Worm (Caenorhabditis elegans): Measurements from ENCODE around the gene gst-18.

The gst-18 gene

DNA sequence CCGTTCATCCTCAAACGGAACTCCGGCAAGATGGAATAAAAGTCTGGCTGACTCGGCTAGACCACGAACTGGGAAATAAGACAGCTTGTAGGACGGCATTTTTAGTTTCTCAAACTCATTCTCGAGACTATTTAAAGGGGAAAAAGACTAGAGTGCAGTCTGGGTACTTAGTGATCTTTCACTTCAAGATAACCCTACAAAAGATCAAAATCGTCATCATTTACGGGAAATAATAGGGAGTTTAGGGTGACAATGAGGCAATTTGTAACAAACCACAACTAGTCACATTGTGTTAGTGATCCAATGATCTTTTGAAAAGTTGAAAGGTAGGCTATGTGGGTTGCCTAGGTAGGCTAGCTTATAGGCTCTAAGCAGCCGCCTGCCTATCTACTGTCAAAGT lies 14.7 kb downstream of the gst-18 start, which contains the start of gene gst-14:
Gene gst-14 (minus strand): TSS at position 101 of the 400 bp plus-strand sequence.
- TF ChIP-seq mab-5 (tag; optimal IDR thresholded peaks at IDR 0.05) (no peak), Y55F3AM.14 (GFP tag; optimal IDR thresholded peaks at IDR 0.05) (no peak), ztf-1 (GFP tag; conservative IDR thresholded peaks at IDR 0.05) (no peak), sem-4 (tag; optimal IDR thresholded peaks at IDR 0.05) (no peak)

DNA sequence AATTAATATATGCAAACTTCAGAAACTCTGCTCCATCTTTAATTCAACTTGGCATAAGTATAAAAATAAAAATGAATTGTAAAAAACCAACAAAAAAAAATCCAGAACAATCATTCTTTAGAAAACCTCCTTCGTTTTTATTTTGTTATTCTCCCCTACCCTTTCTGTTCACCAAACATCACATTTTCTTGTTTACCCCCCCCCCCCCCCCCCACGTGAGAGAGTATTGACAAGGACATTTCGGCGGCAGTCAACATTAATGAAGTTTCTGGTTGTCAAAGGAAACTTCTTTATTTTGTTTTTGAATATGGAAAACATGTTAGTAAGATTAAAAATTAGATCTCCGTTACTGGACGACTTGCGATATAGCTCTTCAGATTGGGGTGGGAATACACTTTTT lies 16.2 kb downstream of the gst-18 start:
- TF ChIP-seq F13H6.1 (tag; optimal IDR thresholded peaks at IDR 0.05) (no peak), lin-39 (tag; optimal IDR thresholded peaks at IDR 0.05) (no peak), mab-5 (tag; optimal IDR thresholded peaks at IDR 0.05) (no peak), unc-39 (tag; optimal IDR thresholded peaks at IDR 0.05) (no peak), unc-62 (GFP tag; optimal IDR thresholded peaks at IDR 0.05) (no peak), sma-9 (GFP tag; optimal IDR thresholded peaks at IDR 0.05) (no peak), sma-9 (tag; optimal IDR thresholded peaks at IDR 0.05) (no peak), crh-2 (tag; optimal IDR thresholded peaks at IDR 0.05) (no peak), gmeb-1 (tag; optimal IDR thresholded peaks at IDR 0.05) (no peak), C34F6.9 (tag; optimal IDR thresholded peaks at IDR 0.05) (no peak), nhr-237 (tag; optimal IDR thresholded peaks at IDR 0.05) (no peak)

DNA sequence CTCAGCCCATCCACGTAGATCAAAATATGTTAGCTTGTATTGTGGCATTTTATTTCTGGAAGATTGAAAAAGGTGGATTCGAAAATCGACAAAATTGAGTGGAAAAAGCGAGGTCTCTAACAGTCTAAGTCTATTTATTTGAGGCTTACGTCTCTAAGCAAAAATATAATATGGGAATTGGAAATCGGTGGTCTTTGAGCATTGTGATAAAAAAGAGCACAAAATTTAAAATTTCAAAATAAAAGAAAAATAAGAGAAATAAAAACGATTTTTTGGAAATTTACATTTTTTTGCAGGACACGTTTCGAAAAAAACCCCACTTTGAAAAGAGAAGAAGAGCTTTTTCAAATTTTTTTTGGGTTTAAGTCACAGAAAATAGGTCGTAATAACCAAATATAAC lies 17.6 kb downstream of the gst-18 start, which contains the start of gene gst-15:
Gene gst-15 (minus strand): TSS at position 101 of the 400 bp plus-strand sequence.
- no peak for TF ChIP-seq nhr-11 (tag; optimal IDR thresholded peaks at IDR 0.05)
- no peak for TF ChIP-seq dmd-4 (tag; optimal IDR thresholded peaks at IDR 0.05)
- no peak for TF ChIP-seq alr-1 (tag; optimal IDR thresholded peaks at IDR 0.05)
- no peak for TF ChIP-seq nhr-237 (tag; optimal IDR thresholded peaks at IDR 0.05)
- no peak for TF ChIP-seq unc-55 (GFP tag; optimal IDR thresholded peaks at IDR 0.05)
- TF ChIP-seq blmp-1 (tag; optimal IDR thresholded peaks at IDR 0.05; ENCODE audit: insufficient read depth), result no peak
- no peak for TF ChIP-seq peb-1 (tag; optimal IDR thresholded peaks at IDR 0.05)
- no peak for TF ChIP-seq lsy-2 (tag; optimal IDR thresholded peaks at IDR 0.05)
- TF ChIP-seq gmeb-1 (tag; optimal IDR thresholded peaks at IDR 0.05), result no peak
- no peak for TF ChIP-seq F13H6.1 (tag; optimal IDR thresholded peaks at IDR 0.05)
- TF ChIP-seq mbf-1 (tag; optimal IDR thresholded peaks at IDR 0.05), result no peak
- TF ChIP-seq unc-39 (tag; optimal IDR thresholded peaks at IDR 0.05), result no peak
- no peak for TF ChIP-seq ztf-1 (GFP tag; conservative IDR thresholded peaks at IDR 0.05)
- no peak for TF ChIP-seq nhr-25 (tag; optimal IDR thresholded peaks at IDR 0.05)
- no peak for TF ChIP-seq sma-3 (GFP tag; optimal IDR thresholded peaks at IDR 0.05)
- no peak for TF ChIP-seq nhr-12 (tag; optimal IDR thresholded peaks at IDR 0.05)
- TF ChIP-seq nhr-10 (tag; optimal IDR thresholded peaks at IDR 0.05), result no peak
- TF ChIP-seq lin-39 (tag; optimal IDR thresholded peaks at IDR 0.05), result no peak
- TF ChIP-seq unc-62 (GFP tag; optimal IDR thresholded peaks at IDR 0.05), result no peak

ce11 chrII:13611186-13611585 lies 19.5 kb downstream of the gst-18 start, which contains the start of gene gst-24:
Gene gst-24, minus strand, starts transcription at chrII:13611366.
- TF ChIP-seq unc-55 (GFP tag; optimal IDR thresholded peaks at IDR 0.05), result peak; percentile 0
- TF ChIP-seq egl-27 (tag; optimal IDR thresholded peaks at IDR 0.05), result no peak
- TF ChIP-seq C34F6.9 (tag; optimal IDR thresholded peaks at IDR 0.05), result peak; percentile 65

DNA sequence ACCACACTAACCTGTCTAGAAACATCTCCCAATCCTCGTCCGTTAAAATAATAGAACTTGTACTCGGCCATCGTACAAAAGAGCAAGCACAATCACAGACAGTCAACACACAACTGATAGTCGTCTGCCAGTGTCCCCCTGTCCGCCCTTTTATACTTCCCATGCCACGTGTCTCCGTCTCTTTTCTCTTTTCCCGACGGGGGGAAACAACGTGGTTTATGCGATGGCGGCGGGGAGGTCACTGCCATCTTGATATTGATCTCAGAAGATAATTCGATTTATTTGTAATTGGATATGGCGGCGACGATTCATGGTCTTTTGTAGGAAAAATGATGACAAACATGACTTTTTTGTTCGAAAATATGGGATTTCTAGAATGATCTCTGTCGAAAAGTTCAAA lies 21.0 kb downstream of the gst-18 start, which contains the start of gene gst-20:
Gene gst-20 (minus strand): TSS at position 170 of the 400 bp plus-strand sequence.
- TF ChIP-seq mab-5 (tag; optimal IDR thresholded peaks at IDR 0.05) (no peak), fos-1 (tag; optimal IDR thresholded peaks at IDR 0.05) (peak; percentile 35), zag-1 (tag; optimal IDR thresholded peaks at IDR 0.05) (no peak), gmeb-1 (tag; optimal IDR thresholded peaks at IDR 0.05) (peak; percentile 21), blmp-1 (tag; optimal IDR thresholded peaks at IDR 0.05; ENCODE audit: insufficient read depth) (peak; percentile 62), ztf-4 (tag; optimal IDR thresholded peaks at IDR 0.05) (no peak), ama-1 (optimal IDR thresholded peaks at IDR 0.05) (no peak), sma-3 (GFP tag; optimal IDR thresholded peaks at IDR 0.05) (peak; percentile 73), nhr-129 (tag; optimal IDR thresholded peaks at IDR 0.05) (peak; percentile 6), nhr-21 (tag; optimal IDR thresholded peaks at IDR 0.05) (peak; percentile 68), skn-1 (tag; optimal IDR thresholded peaks at IDR 0.05) (peak; percentile 36), sma-9 (GFP tag; optimal IDR thresholded peaks at IDR 0.05) (peak; percentile 91), sma-9 (tag; optimal IDR thresholded peaks at IDR 0.05) (no peak), mdl-1 (tag; optimal IDR thresholded peaks at IDR 0.05) (peak; percentile 35 to 76), Y55F3AM.14 (GFP tag; optimal IDR thresholded peaks at IDR 0.05) (no peak), nhr-25 (tag; optimal IDR thresholded peaks at IDR 0.05) (peak; percentile 76), ceh-16 (tag; optimal IDR thresholded peaks at IDR 0.05) (no peak), nhr-11 (tag; optimal IDR thresholded peaks at IDR 0.05) (no peak), ztf-11 (tag; optimal IDR thresholded peaks at IDR 0.05) (no peak), crh-2 (tag; optimal IDR thresholded peaks at IDR 0.05) (peak; percentile 78), F13H6.1 (tag; optimal IDR thresholded peaks at IDR 0.05) (peak; percentile 50)

Data from whole organism, L2 larva.